Worm (Caenorhabditis elegans): Measurements from ENCODE around the gene F26D11.2.

DNA sequence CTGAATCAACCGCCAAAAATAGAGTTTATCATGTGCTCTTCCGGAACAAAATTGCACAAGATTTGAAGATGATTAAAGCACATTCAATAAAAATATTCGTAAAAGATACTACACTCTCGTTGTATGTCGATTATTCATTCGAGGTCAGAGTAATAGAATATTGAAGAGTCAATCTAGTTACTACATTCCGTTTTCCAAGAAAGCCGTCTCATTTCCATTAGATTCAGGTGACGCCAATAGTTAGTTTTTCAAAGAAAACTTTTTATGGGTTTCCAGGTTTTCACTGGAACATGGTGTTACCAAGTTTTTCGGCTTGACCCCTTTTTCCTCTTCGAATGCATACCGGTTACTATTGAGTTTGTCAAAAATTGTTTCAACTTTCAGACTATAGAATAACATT is 11.4 kb downstream of the F26D11.2 start:
- TF ChIP-seq dsc-1 (tag; optimal IDR thresholded peaks at IDR 0.05) (peak; percentile 46), lin-39 (tag; optimal IDR thresholded peaks at IDR 0.05) (no peak), nhr-85 (tag) (no peak), fkh-8 (tag; optimal IDR thresholded peaks at IDR 0.05) (peak; percentile 77), ztf-11 (tag; optimal IDR thresholded peaks at IDR 0.05) (no peak), skn-1 (tag; optimal IDR thresholded peaks at IDR 0.05) (no peak), swsn-7 (tag; optimal IDR thresholded peaks at IDR 0.05) (no peak)

All from whole organism, L1 larva.